Fruit fly (Drosophila melanogaster): ENCODE data around the gene emb.
A peak's percentile ranks its signal among the peaks of the same experiment; 100 is the strongest.

The emb gene

dm6 chr2L:8419382-8419940 is 16.1 kb downstream of the emb start (continued):
- TF ChIP-seq dysf (GFP tag; IDR thresholded peaks at IDR 0.05) (no peak), CG7786 (GFP tag; optimal IDR thresholded peaks at IDR 0.05) (no peak), klu (GFP tag; IDR thresholded peaks at IDR 0.05) (no peak), ase (GFP tag; IDR thresholded peaks at IDR 0.05) (no peak), Mrtf (GFP tag; IDR thresholded peaks at IDR 0.05) (0 out of 3 replicates have a peak, but pooled peaks have one; percentile 17), CG18262 (tag; optimal IDR thresholded peaks at IDR 0.05) (no peak), Doc3 (GFP tag; IDR thresholded peaks at IDR 0.05; ENCODE audit: partially characterized antibody) (no peak), CG18476 (GFP tag; optimal IDR thresholded peaks at IDR 0.05) (no peak), maf-S (GFP tag; optimal IDR thresholded peaks at IDR 0.05) (no peak), Rfx (GFP tag; IDR thresholded peaks at IDR 0.05) (no peak), trem (tag; optimal IDR thresholded peaks at IDR 0.05) (no peak), lov (optimal IDR thresholded peaks at IDR 0.05) (no peak), lov (GFP tag; IDR thresholded peaks at IDR 0.05) (no peak), Hr78 (GFP tag; optimal IDR thresholded peaks at IDR 0.05) (peak in 1 of 2 experiments; percentile 79), CG10654 (GFP tag; optimal IDR thresholded peaks at IDR 0.05) (no peak), chinmo (GFP tag; IDR thresholded peaks at IDR 0.05; ENCODE audit: partially characterized antibody) (0 out of 4 replicates have a peak, but pooled peaks have one; percentile 47), CG7271 (tag; optimal IDR thresholded peaks at IDR 0.05) (no peak), CG8944 (GFP tag; optimal IDR thresholded peaks at IDR 0.05) (no peak), toy (GFP tag; IDR thresholded peaks at IDR 0.05) (no peak), kni (GFP tag; optimal IDR thresholded peaks at IDR 0.05) (peak; percentile 51), Mad (GFP tag; optimal IDR thresholded peaks at IDR 0.05) (no peak), CG9876 (GFP tag; optimal IDR thresholded peaks at IDR 0.05) (no peak), lmd (GFP tag; IDR thresholded peaks at IDR 0.05) (no peak), Nf-YC (tag; optimal IDR thresholded peaks at IDR 0.05) (no peak), sens (GFP tag) (peak; percentile 22), lola (GFP tag; optimal IDR thresholded peaks at IDR 0.05) (no peak), fd102C (GFP tag; optimal IDR thresholded peaks at IDR 0.05) (no peak), bcd (GFP tag; optimal IDR thresholded peaks at IDR 0.05) (no peak), Dp (GFP tag; optimal IDR thresholded peaks at IDR 0.05) (no peak), CG6689 (GFP tag; IDR thresholded peaks at IDR 0.05) (no peak), CkIIα-i1 (GFP tag; IDR thresholded peaks at IDR 0.05) (no peak), Bdp1 (GFP tag; optimal IDR thresholded peaks at IDR 0.05) (no peak), ci (GFP tag; IDR thresholded peaks at IDR 0.05) (no peak), sob (GFP tag; IDR thresholded peaks at IDR 0.05) (no peak), CG18599 (GFP tag; optimal IDR thresholded peaks at IDR 0.05) (no peak), Ssrp (tag; optimal IDR thresholded peaks at IDR 0.05) (no peak), stc (GFP tag; IDR thresholded peaks at IDR 0.05) (no peak), bigmax (GFP tag; optimal IDR thresholded peaks at IDR 0.05) (no peak), caup (GFP tag; optimal IDR thresholded peaks at IDR 0.05; ENCODE audit: severe bottlenecking) (no peak), ewg (GFP tag; optimal IDR thresholded peaks at IDR 0.05) (no peak), Hmx (GFP tag; optimal IDR thresholded peaks at IDR 0.05) (no peak), tll (GFP tag; optimal IDR thresholded peaks at IDR 0.05) (no peak), sqz (GFP tag; optimal IDR thresholded peaks at IDR 0.05) (peak; percentile 53), inv (GFP tag; IDR thresholded peaks at IDR 0.05; ENCODE audit: partially characterized antibody) (no peak)
